Worm (Caenorhabditis elegans): Measurements from ENCODE around the gene C26B9.7.

C26B9.7 gene

ce11 chrX:5354022-5354876 is 12.1 kb downstream of the C26B9.7 start, which contains the start of gene pfn-2:
Gene pfn-2, minus strand, starts transcription at chrX:5354072.
- TF ChIP-seq nhr-11 (tag; optimal IDR thresholded peaks at IDR 0.05): no peak
- peak; percentile 50 for TF ChIP-seq hmg-11 (tag; optimal IDR thresholded peaks at IDR 0.05)
- no peak for TF ChIP-seq pqm-1 (tag; optimal IDR thresholded peaks at IDR 0.05)
- TF ChIP-seq elt-2 (tag; optimal IDR thresholded peaks at IDR 0.05): peak; percentile 63
- peak; percentile 7 for TF ChIP-seq skn-1 (tag; optimal IDR thresholded peaks at IDR 0.05)
- TF ChIP-seq nfya-1 (tag; optimal IDR thresholded peaks at IDR 0.05; ENCODE audit: insufficient read depth): peak; percentile 40
- TF ChIP-seq lin-39 (tag; optimal IDR thresholded peaks at IDR 0.05): peak; percentile 60

ce11 chrX:5355253-5355652 is 13.1 kb downstream of the C26B9.7 start:
- TF ChIP-seq pha-4 (tag; optimal IDR thresholded peaks at IDR 0.05) (peak; percentile 76), pqm-1 (tag; optimal IDR thresholded peaks at IDR 0.05) (no peak), nhr-25 (tag; optimal IDR thresholded peaks at IDR 0.05) (peak; percentile 68), elt-2 (tag; optimal IDR thresholded peaks at IDR 0.05) (peak; percentile 81), skn-1 (tag; optimal IDR thresholded peaks at IDR 0.05) (peak; percentile 18), nfya-1 (tag; optimal IDR thresholded peaks at IDR 0.05; ENCODE audit: insufficient read depth) (peak; percentile 4), nhr-237 (tag; optimal IDR thresholded peaks at IDR 0.05) (no peak), aly-2 (tag; optimal IDR thresholded peaks at IDR 0.05) (no peak), mdl-1 (tag; optimal IDR thresholded peaks at IDR 0.05) (no peak), lin-39 (tag; optimal IDR thresholded peaks at IDR 0.05) (peak; percentile 73), elt-1 (tag; optimal IDR thresholded peaks at IDR 0.05) (no peak), jun-1 (tag; optimal IDR thresholded peaks at IDR 0.05) (peak; percentile 40)

- no peak for TF ChIP-seq nhr-237 (tag; optimal IDR thresholded peaks at IDR 0.05)
- TF ChIP-seq fos-1 (tag; optimal IDR thresholded peaks at IDR 0.05): no peak
- TF ChIP-seq fkh-10 (GFP tag; optimal IDR thresholded peaks at IDR 0.05): no peak
- no peak for TF ChIP-seq sea-2 (GFP tag; optimal IDR thresholded peaks at IDR 0.05)
- no peak for TF ChIP-seq snpc-4 (tag; optimal IDR thresholded peaks at IDR 0.05)
- TF ChIP-seq eor-1 (tag; optimal IDR thresholded peaks at IDR 0.05): no peak
- peak; percentile 17 for TF ChIP-seq pha-4 (tag; optimal IDR thresholded peaks at IDR 0.05)
- no peak for TF ChIP-seq elt-3 (tag; optimal IDR thresholded peaks at IDR 0.05)
These were observed 18.6 kb downstream of the C26B9.7 start for ce11 chrX:5360682-5361081.

ce11 chrX:5364222-5364621 is 22.1 kb downstream of the C26B9.7 start, which contains the start of gene chtl-1:
Gene chtl-1, minus strand, starts transcription at chrX:5364322.
- TF ChIP-seq ceh-9 (tag; optimal IDR thresholded peaks at IDR 0.05) (no peak), ztf-4 (tag; optimal IDR thresholded peaks at IDR 0.05) (no peak), skn-1 (tag; optimal IDR thresholded peaks at IDR 0.05) (no peak), fkh-2 (tag; optimal IDR thresholded peaks at IDR 0.05) (no peak), mml-1 (tag; optimal IDR thresholded peaks at IDR 0.05) (no peak), fkh-10 (GFP tag; optimal IDR thresholded peaks at IDR 0.05) (no peak), nhr-12 (tag; optimal IDR thresholded peaks at IDR 0.05) (no peak), ceh-16 (tag; optimal IDR thresholded peaks at IDR 0.05) (no peak), pha-4 (tag; optimal IDR thresholded peaks at IDR 0.05) (peak; percentile 34)

- no peak for TF ChIP-seq mml-1 (tag; optimal IDR thresholded peaks at IDR 0.05)
- TF ChIP-seq elt-2 (tag; optimal IDR thresholded peaks at IDR 0.05): peak; percentile 57
- no peak for TF ChIP-seq fkh-2 (tag; optimal IDR thresholded peaks at IDR 0.05)
- TF ChIP-seq pqm-1 (tag; optimal IDR thresholded peaks at IDR 0.05): peak; percentile 68
- peak; percentile 16 for TF ChIP-seq pha-4 (tag; optimal IDR thresholded peaks at IDR 0.05)
These were observed 23.3 kb downstream of the C26B9.7 start, which contains the start of gene F35C8.5 for ce11 chrX:5365437-5365836. Gene F35C8.5, plus strand, starts transcription at chrX:5365813.

- no peak for TF ChIP-seq fkh-2 (tag; optimal IDR thresholded peaks at IDR 0.05)
- TF ChIP-seq ztf-4 (tag; optimal IDR thresholded peaks at IDR 0.05): no peak
- no peak for TF ChIP-seq skn-1 (tag; optimal IDR thresholded peaks at IDR 0.05)
- no peak for TF ChIP-seq elt-2 (tag; optimal IDR thresholded peaks at IDR 0.05)
- TF ChIP-seq elt-3 (tag; optimal IDR thresholded peaks at IDR 0.05): no peak
- no peak for TF ChIP-seq mdl-1 (tag; optimal IDR thresholded peaks at IDR 0.05)
- no peak for TF ChIP-seq elt-1 (tag; optimal IDR thresholded peaks at IDR 0.05)
- TF ChIP-seq nhr-28 (tag; optimal IDR thresholded peaks at IDR 0.05): no peak
- no peak for TF ChIP-seq lin-15B (tag; optimal IDR thresholded peaks at IDR 0.05)
- TF ChIP-seq tbx-2 (tag; optimal IDR thresholded peaks at IDR 0.05): no peak
- TF ChIP-seq ztf-11 (tag; optimal IDR thresholded peaks at IDR 0.05): no peak
- TF ChIP-seq ceh-16 (tag; optimal IDR thresholded peaks at IDR 0.05): no peak
- no peak for TF ChIP-seq egl-5 (tag; optimal IDR thresholded peaks at IDR 0.05)
- no peak for TF ChIP-seq snpc-4 (tag; optimal IDR thresholded peaks at IDR 0.05)
- TF ChIP-seq daf-12 (tag; optimal IDR thresholded peaks at IDR 0.05): no peak
- TF ChIP-seq nfya-1 (tag; optimal IDR thresholded peaks at IDR 0.05; ENCODE audit: insufficient read depth): no peak
- TF ChIP-seq jun-1 (tag; optimal IDR thresholded peaks at IDR 0.05): no peak
- no peak for TF ChIP-seq lin-39 (tag; optimal IDR thresholded peaks at IDR 0.05)
These were observed 24.5 kb downstream of the C26B9.7 start for ce11 chrX:5366613-5367012.

Measured in whole organism, L3 larva.